Worm (Caenorhabditis elegans) whole organism, young adult: ENCODE data around the gene bir-1.

ENCODE experiments used
- D2030.7 ChIP-seq: fragments of 200-800 bp; sonication (Bioruptor generic); IDR thresholded peaks from 2 replicates; pipeline ENCODE4 v1.3.6; 2022; ENCODE audit warnings: missing genetic modification reagents, missing genetic modification characterization, missing compliant biosample characterization
- F39B2.1 ChIP-seq: fragments of 200-800 bp; sonication (Bioruptor generic); IDR thresholded peaks from 2 replicates; pipeline ENCODE4 v1.3.6; 2022; ENCODE audit warnings: missing genetic modification reagents, missing genetic modification characterization, missing compliant biosample characterization
- F49E8.2 ChIP-seq: sonication (generic microtip); optimal IDR thresholded peaks from 3 replicates; lab custom pipeline; 2017; ENCODE audit warnings: missing genetic modification characterization, mild to moderate bottlenecking, missing compliant biosample characterization, antibody characterized with exemption, moderate library complexity; ENCODE audit not compliant: insufficient read depth
- F55B11.4 ChIP-seq: sonication (generic microtip); optimal IDR thresholded peaks from 2 replicates; lab custom pipeline; 2016; ENCODE audit warnings: missing compliant biosample characterization, missing genetic modification characterization, borderline replicate concordance; ENCODE audit not compliant: insufficient read depth
- F57A8.1 ChIP-seq: fragments of 200-800 bp; sonication (Bioruptor generic); optimal IDR thresholded peaks from 2 replicates; lab custom pipeline; 2018; ENCODE audit warnings: mild to moderate bottlenecking, missing genetic modification characterization, moderate library complexity, missing compliant biosample characterization
- K12H6.12 ChIP-seq: fragments of 200-800 bp; sonication (Bioruptor generic); optimal IDR thresholded peaks from 2 replicates; lab custom pipeline; 2018; ENCODE audit warnings: mild to moderate bottlenecking, missing genetic modification characterization, missing compliant biosample characterization
- T07F8.4 ChIP-seq: sonication (generic microtip); optimal IDR thresholded peaks from 2 replicates; lab custom pipeline; 2016; ENCODE audit warnings: mild to moderate bottlenecking, missing genetic modification characterization, moderate library complexity, missing compliant biosample characterization
- T26A5.8 ChIP-seq: sonication (generic microtip); optimal IDR thresholded peaks from 2 replicates; lab custom pipeline; 2016; ENCODE audit warnings: missing genetic modification characterization, missing compliant biosample characterization
- ZK185.1 ChIP-seq: sonication (generic microtip); optimal IDR thresholded peaks from 2 replicates; lab custom pipeline; 2016; ENCODE audit warnings: mild to moderate bottlenecking, missing genetic modification characterization, missing compliant biosample characterization; ENCODE audit not compliant: poor library complexity, severe bottlenecking
- ama-1 ChIP-seq, 3 experiments: fragments of 150-350 bp in 1 of 3; sonication (generic microtip) in 2 of 3; optimal IDR thresholded peaks; 2 replicates each; lab custom pipeline; 2014 to 2018; ENCODE audit warnings: missing biosample characterization in 2 of 3, missing genetic modification characterization in 2 of 3, missing genetic modification reagents in 2 of 3
- aptf-2 ChIP-seq: fragments of 200-800 bp; sonication (Bioruptor generic); conservative IDR thresholded peaks from 2 replicates; pipeline ENCODE4 v1.3.6; 2022; ENCODE audit warnings: missing genetic modification reagents, missing genetic modification characterization, missing compliant biosample characterization
- athp-1 ChIP-seq: sonication (generic microtip); optimal IDR thresholded peaks from 2 replicates; lab custom pipeline; 2017; ENCODE audit warnings: mild to moderate bottlenecking, missing genetic modification characterization, missing compliant biosample characterization
- attf-6 ChIP-seq: fragments of 200-800 bp; sonication (Bioruptor generic); IDR thresholded peaks from 2 replicates; pipeline ENCODE4 v1.3.6; 2022; ENCODE audit warnings: missing genetic modification reagents, missing genetic modification characterization, missing compliant biosample characterization
- bed-1 ChIP-seq: fragments of 200-800 bp; sonication (Bioruptor generic); IDR thresholded peaks from 2 replicates; pipeline ENCODE4 v1.3.6; 2022; ENCODE audit warnings: missing genetic modification reagents, missing genetic modification characterization, missing compliant biosample characterization
- bed-2 ChIP-seq: fragments of 200-800 bp; sonication (Bioruptor generic); IDR thresholded peaks from 2 replicates; pipeline ENCODE4 v1.3.6; 2022; ENCODE audit warnings: missing genetic modification reagents, missing genetic modification characterization, missing compliant biosample characterization
- cebp-1 ChIP-seq, 2 experiments: fragments of 200-800 bp in 1 of 2; sonication (Bioruptor generic) in 1 of 2; sonication (generic microtip) in 1 of 2; IDR thresholded peaks in 1 of 2; optimal IDR thresholded peaks in 1 of 2; 2 replicates each; pipeline versions ENCODE4 v1.3.6 to Lab custom; 2017 to 2022; ENCODE audit warnings: missing compliant biosample characterization in 2 of 2, missing genetic modification characterization in 2 of 2, mild to moderate bottlenecking in 1 of 2, missing genetic modification reagents in 1 of 2, moderate library complexity in 1 of 2
- cebp-2 ChIP-seq: fragments of 200-800 bp; sonication (Bioruptor generic); IDR thresholded peaks from 2 replicates; pipeline ENCODE4 v1.3.6; 2022; ENCODE audit warnings: missing genetic modification characterization, missing compliant biosample characterization
- ceh-27 ChIP-seq: fragments of 200-800 bp; sonication (Bioruptor generic); optimal IDR thresholded peaks from 2 replicates; lab custom pipeline; 2018; ENCODE audit warnings: mild to moderate bottlenecking, missing genetic modification characterization, moderate library complexity, missing compliant biosample characterization
- chd-7 ChIP-seq: sonication (generic microtip); optimal IDR thresholded peaks from 2 replicates; lab custom pipeline; 2016; ENCODE audit warnings: mild to moderate bottlenecking, missing genetic modification characterization, moderate library complexity, missing compliant biosample characterization
- dpff-1 ChIP-seq: sonication (generic microtip); optimal IDR thresholded peaks from 2 replicates; lab custom pipeline; 2017; ENCODE audit warnings: mild to moderate bottlenecking, missing genetic modification characterization, missing compliant biosample characterization
- egl-44 ChIP-seq: fragments of 200-800 bp; sonication (Bioruptor generic); IDR thresholded peaks from 2 replicates; pipeline ENCODE4 v1.3.6; 2022; ENCODE audit warnings: missing genetic modification reagents, missing genetic modification characterization, missing compliant biosample characterization
- hlh-12 ChIP-seq: sonication (generic microtip); optimal IDR thresholded peaks from 2 replicates; lab custom pipeline; 2016; ENCODE audit warnings: missing genetic modification characterization, missing compliant biosample characterization
- hmg-1.2 ChIP-seq: fragments of 200-800 bp; sonication (Bioruptor generic); IDR thresholded peaks from 2 replicates; pipeline ENCODE4 v1.3.6; 2022; ENCODE audit warnings: missing genetic modification reagents, missing genetic modification characterization, missing compliant biosample characterization
- lag-1 ChIP-seq: fragments of 200-800 bp; sonication (Bioruptor generic); IDR thresholded peaks from 2 replicates; pipeline ENCODE4 v1.3.6; 2022; ENCODE audit warnings: missing genetic modification reagents, missing genetic modification characterization, missing compliant biosample characterization
- lir-1 ChIP-seq: fragments of 200-800 bp; sonication (Bioruptor generic); conservative IDR thresholded peaks from 2 replicates; pipeline ENCODE4 v1.3.6; 2022; ENCODE audit warnings: missing genetic modification reagents, missing genetic modification characterization, missing compliant biosample characterization
- mcd-1 ChIP-seq: fragments of 200-800 bp; sonication (Bioruptor generic); IDR thresholded peaks from 2 replicates; pipeline ENCODE4 v1.3.6; 2022; ENCODE audit warnings: missing genetic modification reagents, missing genetic modification characterization, missing compliant biosample characterization
- mxl-1 ChIP-seq: sonication (generic microtip); optimal IDR thresholded peaks from 2 replicates; lab custom pipeline; 2016; ENCODE audit warnings: missing genetic modification characterization, missing compliant biosample characterization
- nfya-2 ChIP-seq: fragments of 200-800 bp; sonication (Bioruptor generic); IDR thresholded peaks from 2 replicates; pipeline ENCODE4 v1.3.6; 2022; ENCODE audit warnings: missing genetic modification reagents, missing genetic modification characterization, missing compliant biosample characterization
- nfyb-1 ChIP-seq: fragments of 200-800 bp; sonication (Bioruptor generic); IDR thresholded peaks from 2 replicates; pipeline ENCODE4 v1.3.6; 2022; ENCODE audit warnings: missing genetic modification reagents, missing genetic modification characterization, missing compliant biosample characterization
- nhr-27 ChIP-seq: fragments of 200-800 bp; sonication (Bioruptor generic); optimal IDR thresholded peaks from 2 replicates; lab custom pipeline; 2018; ENCODE audit warnings: mild to moderate bottlenecking, missing genetic modification characterization, moderate library complexity, missing compliant biosample characterization
- rcor-1 ChIP-seq: fragments of 200-800 bp; sonication (Bioruptor generic); IDR thresholded peaks from 2 replicates; pipeline ENCODE4 v1.3.6; 2022; ENCODE audit warnings: missing genetic modification reagents, missing genetic modification characterization, missing compliant biosample characterization
- repo-1 ChIP-seq: sonication (generic microtip); optimal IDR thresholded peaks from 2 replicates; lab custom pipeline; 2017; ENCODE audit warnings: mild to moderate bottlenecking, missing genetic modification characterization, missing compliant biosample characterization
- snpc-1.3 ChIP-seq: sonication (generic microtip); optimal IDR thresholded peaks from 2 replicates; lab custom pipeline; 2017; ENCODE audit warnings: missing genetic modification characterization, mild to moderate bottlenecking, missing compliant biosample characterization, antibody characterized with exemption, moderate library complexity, missing genotype, missing genetic modification reagents; ENCODE audit not compliant: insufficient read depth
- snpc-4 ChIP-seq, 5 experiments: fragments of 150-350 bp in 1 of 5; sonication (generic microtip) in 4 of 5; optimal IDR thresholded peaks; 2 replicates each; lab custom pipeline; 2014 to 2018; ENCODE audit warnings: missing genetic modification characterization in 5 of 5, missing biosample characterization in 3 of 5, antibody characterized with exemption in 2 of 5, mild to moderate bottlenecking in 2 of 5, missing compliant biosample characterization in 2 of 5, missing genotype in 2 of 5, moderate library complexity in 2 of 5, missing genetic modification reagents in 1 of 5
- tbp1 ChIP-seq: fragments of 200-800 bp; sonication (Bioruptor generic); optimal IDR thresholded peaks from 2 replicates; lab custom pipeline; 2018; ENCODE audit warnings: mild to moderate bottlenecking, missing genetic modification characterization, missing compliant biosample characterization
- unc-130 ChIP-seq: sonication (generic microtip); optimal IDR thresholded peaks from 2 replicates; lab custom pipeline; 2016; ENCODE audit warnings: missing genetic modification reagents, missing genetic modification characterization, missing compliant biosample characterization
- zfh-2 ChIP-seq: fragments of 200-800 bp; sonication (Bioruptor generic); conservative IDR thresholded peaks from 2 replicates; pipeline ENCODE4 v1.3.6; 2022; ENCODE audit warnings: missing genetic modification reagents, missing genetic modification characterization, missing compliant biosample characterization
- ztf-25 ChIP-seq: fragments of 200-800 bp; sonication (Bioruptor generic); IDR thresholded peaks from 2 replicates; pipeline ENCODE4 v1.3.6; 2022; ENCODE audit warnings: missing genetic modification reagents, missing genetic modification characterization, missing compliant biosample characterization
- ztf-26 ChIP-seq: sonication (generic microtip); optimal IDR thresholded peaks from 2 replicates; lab custom pipeline; 2017; ENCODE audit warnings: missing genetic modification characterization, missing compliant biosample characterization
- ztf-6 ChIP-seq: fragments of 200-800 bp; sonication (Bioruptor generic); IDR thresholded peaks from 2 replicates; pipeline ENCODE4 v1.3.6; 2022; ENCODE audit warnings: missing genetic modification reagents, missing genetic modification characterization, missing compliant biosample characterization

Gene bir-1

ce11 chrV:11638634-11639117 is 5.6 kb upstream of the bir-1 start (continued):
- TF ChIP-seq ceh-27 (GFP tag; lab: Kevin White, UChicago), result peak; percentile 80
- TF ChIP-seq aptf-2, result no peak
- TF ChIP-seq chd-7, result peak; percentile 3
- no peak for TF ChIP-seq hlh-12
- no peak for TF ChIP-seq rcor-1 (GFP tag; lab: Robert Waterston, UW)
- no peak for TF ChIP-seq athp-1
- TF ChIP-seq attf-6, result no peak
- no peak for TF ChIP-seq ztf-6 (GFP tag; lab: Robert Waterston, UW)
- TF ChIP-seq bed-1, result no peak
- no peak for TF ChIP-seq unc-130
- TF ChIP-seq T07F8.4 (tag; lab: Kevin White, UChicago), result no peak
- TF ChIP-seq tbp1 (GFP tag; lab: Kevin White, UChicago), result no peak
- no peak for TF ChIP-seq lag-1 (GFP tag; lab: Robert Waterston, UW)
- no peak for TF ChIP-seq F49E8.2 (tag; lab: Kevin White, UChicago)
- TF ChIP-seq bed-2 (GFP tag; lab: Robert Waterston, UW), result no peak
- peak; percentile 34; the same call in 1 of the 2 replicates for TF ChIP-seq nfyb-1 (GFP tag; lab: Robert Waterston, UW)
- TF ChIP-seq nhr-27 (tag; lab: Kevin White, UChicago), result no peak
- no peak for TF ChIP-seq T26A5.8
- no peak for TF ChIP-seq F55B11.4
- TF ChIP-seq F39B2.1 (GFP tag; lab: Robert Waterston, UW), result no peak
- no peak for TF ChIP-seq cebp-1 (GFP tag; IDR thresholded peaks at IDR 0.05; lab: Robert Waterston, UW)
- peak; percentile 56 for TF ChIP-seq cebp-1 (tag; optimal IDR thresholded peaks at IDR 0.05; lab: Kevin White, UChicago)
- TF ChIP-seq lir-1 (GFP tag; lab: Robert Waterston, UW), result peak; percentile 67; the same call in 1 of the 2 replicates
- no peak for TF ChIP-seq repo-1 (tag; lab: Kevin White, UChicago)
- no peak for TF ChIP-seq cebp-2
- TF ChIP-seq F57A8.1 (GFP tag; lab: Kevin White, UChicago), result no peak

DNA sequence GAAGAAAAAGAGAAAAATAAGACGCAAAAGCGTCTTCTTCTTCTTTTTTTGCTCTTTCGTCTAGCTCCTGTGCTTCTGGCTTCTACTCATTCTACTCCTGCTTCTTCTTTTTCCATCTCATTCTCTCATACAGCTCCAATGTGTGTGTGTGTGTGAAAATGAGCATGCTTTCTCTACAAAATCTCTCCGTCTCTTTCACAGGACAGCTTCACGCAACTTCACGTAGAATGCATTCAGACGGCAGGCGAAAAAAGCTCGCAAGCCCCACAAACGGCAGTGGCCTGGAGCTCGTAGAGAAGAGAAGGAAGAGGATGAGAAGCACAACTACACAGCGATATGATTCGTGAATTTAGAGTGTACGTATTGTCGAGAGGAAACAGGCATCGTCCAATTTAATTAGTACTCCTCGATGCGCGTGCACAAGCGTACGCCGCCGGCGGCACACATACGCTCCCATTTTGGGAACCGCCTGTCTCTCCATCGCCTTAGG is 2.9 kb upstream of the bir-1 start:
- TF ChIP-seq chd-7, result peak; percentile 4
- peak; percentile 59 for TF ChIP-seq K12H6.12 (tag; lab: Kevin White, UChicago)
- no peak for TF ChIP-seq mxl-1 (tag; lab: Kevin White, UChicago)
- TF ChIP-seq snpc-4 (GFP tag; optimal IDR thresholded peaks at IDR 0.05; lab: Kevin White, UChicago), result no peak
- TF ChIP-seq snpc-4 (tag; optimal IDR thresholded peaks at IDR 0.05; lab: Kevin White, UChicago), result no peak
- peak; percentile 28; the same call in 1 of the 2 replicates for TF ChIP-seq hmg-1.2
- no peak for TF ChIP-seq cebp-1 (GFP tag; IDR thresholded peaks at IDR 0.05; lab: Robert Waterston, UW)
- TF ChIP-seq cebp-1 (tag; optimal IDR thresholded peaks at IDR 0.05; lab: Kevin White, UChicago), result peak; percentile 48
- no peak for TF ChIP-seq egl-44 (GFP tag; lab: Robert Waterston, UW)
- peak; percentile 79 for TF ChIP-seq zfh-2 (GFP tag; lab: Robert Waterston, UW)
- 0 out of 2 replicates have a peak, but pooled peaks have one; percentile 22 for TF ChIP-seq mcd-1 (GFP tag; lab: Robert Waterston, UW)

- no peak for TF ChIP-seq ztf-25 (GFP tag; lab: Robert Waterston, UW)
- no peak for TF ChIP-seq K12H6.12 (tag; lab: Kevin White, UChicago)
- TF ChIP-seq dpff-1 (tag; lab: Kevin White, UChicago), result no peak
- no peak for TF ChIP-seq D2030.7
- TF ChIP-seq F39B2.1 (GFP tag; lab: Robert Waterston, UW), result no peak
- no peak for TF ChIP-seq ZK185.1
- TF ChIP-seq unc-130, result no peak
- no peak for TF ChIP-seq ztf-26 (tag; lab: Kevin White, UChicago)
- TF ChIP-seq bed-2 (GFP tag; lab: Robert Waterston, UW), result no peak
- no peak for TF ChIP-seq ama-1 (optimal IDR thresholded peaks at IDR 0.05; lab: Kevin White, UChicago)
- TF ChIP-seq ama-1 (GFP tag; optimal IDR thresholded peaks at IDR 0.05; lab: Kevin White, UChicago), result no peak
- no peak for TF ChIP-seq nfya-2 (GFP tag; lab: Robert Waterston, UW)
- TF ChIP-seq T26A5.8, result no peak
- TF ChIP-seq attf-6, result no peak
- no peak for TF ChIP-seq snpc-1.3 (tag; lab: Kevin White, UChicago)
- no peak for TF ChIP-seq egl-44 (GFP tag; lab: Robert Waterston, UW)
Observed at ce11 chrV:11645244-11645643, 967 bp downstream of the bir-1 start, which contains the start of gene skp-1. skp-1 (plus strand) TSS chrV:11645481.
